Worm (Caenorhabditis elegans): ENCODE data around the gene R09E10.5.

ce11 chrIV:10276960-10277359 lies 25.1 kb downstream of the R09E10.5 start, which contains the start of gene Y43C5A.7:
- no peak for TF ChIP-seq ets-7 (tag; optimal IDR thresholded peaks at IDR 0.05)
- no peak for TF ChIP-seq tra-4 (tag; optimal IDR thresholded peaks at IDR 0.05)
- TF ChIP-seq flt-1 (GFP tag; IDR thresholded peaks at IDR 0.05): no peak

Data from whole organism, early embryonic.